Worm (Caenorhabditis elegans) whole organism, L4 larva: ENCODE results near the gene pgm-2.
"Not testable (repeated sequence)": the region's sequence is repeated elsewhere in the genome, so short reads cannot be mapped to it uniquely, and the experiment has no call there.

Experiments used
- F37D6.2 ChIP-seq: sonication (generic microtip); optimal IDR thresholded peaks from 2 replicates; lab custom pipeline; 2016; ENCODE audit warnings: mild to moderate bottlenecking, missing genetic modification characterization, missing compliant biosample characterization
- T20F7.1 ChIP-seq: fragments of 200-800 bp; sonication (Bioruptor generic); optimal IDR thresholded peaks from 2 replicates; lab custom pipeline; 2018; ENCODE audit warnings: mild to moderate bottlenecking, missing genetic modification characterization, missing compliant biosample characterization
- ZK546.5 ChIP-seq, 2 experiments: sonication (generic microtip); optimal IDR thresholded peaks; 2 replicates each; lab custom pipeline; 2017; ENCODE audit warnings: missing biosample characterization in 2 of 2, missing genetic modification characterization in 2 of 2
- aha-1 ChIP-seq: fragments of 150-350 bp; peaks from one replicate; lab custom pipeline; 2014; ENCODE audit warnings: missing biosample characterization, missing genetic modification characterization
- arid-1 ChIP-seq: fragments of 200-800 bp; sonication (Bioruptor generic); conservative IDR thresholded peaks from 2 replicates; pipeline ENCODE4 v1.3.6; 2022; ENCODE audit warnings: missing genetic modification reagents, missing genetic modification characterization, missing compliant biosample characterization
- attf-4 ChIP-seq: sonication (generic microtip); optimal IDR thresholded peaks from 3 replicates; lab custom pipeline; 2017; ENCODE audit warnings: missing biosample characterization, missing genetic modification characterization
- ceh-20 ChIP-seq: fragments of 200-800 bp; sonication (Bioruptor generic); IDR thresholded peaks from 2 replicates; pipeline ENCODE4 v1.3.6; 2022; ENCODE audit warnings: missing genetic modification reagents, missing genetic modification characterization, missing compliant biosample characterization
- ceh-28 ChIP-seq: fragments of 150-350 bp; optimal IDR thresholded peaks from 2 replicates; lab custom pipeline; 2014; ENCODE audit warnings: missing biosample characterization, missing genetic modification reagents, missing genetic modification characterization
- ceh-82 ChIP-seq: sonication (generic microtip); optimal IDR thresholded peaks from 2 replicates; lab custom pipeline; 2017; ENCODE audit warnings: missing biosample characterization, missing genetic modification characterization
- ctbp-1 ChIP-seq: fragments of 200-800 bp; sonication (Bioruptor generic); IDR thresholded peaks from 2 replicates; pipeline ENCODE4 v1.3.6; 2022; ENCODE audit warnings: missing genetic modification reagents, missing genetic modification characterization, missing compliant biosample characterization
- daf-12 ChIP-seq: fragments of 150-350 bp; optimal IDR thresholded peaks from 2 replicates; lab custom pipeline; 2014; ENCODE audit warnings: missing biosample characterization, missing genetic modification reagents, missing genetic modification characterization
- dpl-1 ChIP-seq: fragments of 150-350 bp; optimal IDR thresholded peaks from 2 replicates; lab custom pipeline; 2014; ENCODE audit warnings: missing biosample characterization, missing genetic modification reagents, missing genetic modification characterization
- duxl-1 ChIP-seq: sonication (generic microtip); optimal IDR thresholded peaks from 2 replicates; lab custom pipeline; 2016; ENCODE audit warnings: mild to moderate bottlenecking, missing genetic modification characterization, moderate library complexity, missing compliant biosample characterization; ENCODE audit not compliant: poor library complexity
- egl-43 ChIP-seq: fragments of 200-800 bp; sonication (Bioruptor generic); IDR thresholded peaks from 2 replicates; pipeline ENCODE4 v1.3.6; 2022; ENCODE audit warnings: missing genetic modification reagents, missing genetic modification characterization, missing compliant biosample characterization
- fkh-10 ChIP-seq: fragments of 150-350 bp; optimal IDR thresholded peaks from 2 replicates; lab custom pipeline; 2014; ENCODE audit warnings: missing biosample characterization, missing genetic modification reagents, missing genetic modification characterization
- fos-1 ChIP-seq: fragments of 150-350 bp; optimal IDR thresholded peaks from 2 replicates; lab custom pipeline; 2014; ENCODE audit warnings: missing biosample characterization, missing genetic modification characterization
- hlh-11 ChIP-seq: fragments of 200-800 bp; sonication (Bioruptor generic); optimal IDR thresholded peaks from 2 replicates; lab custom pipeline; 2018; ENCODE audit warnings: mild to moderate bottlenecking, missing genetic modification characterization, missing compliant biosample characterization
- hmg-1.1 ChIP-seq: fragments of 200-800 bp; sonication (Bioruptor generic); IDR thresholded peaks from 2 replicates; pipeline ENCODE4 v1.3.6; 2022; ENCODE audit warnings: missing genetic modification reagents, missing genetic modification characterization, missing compliant biosample characterization
- jun-1 ChIP-seq: fragments of 150-350 bp; optimal IDR thresholded peaks from 2 replicates; lab custom pipeline; 2014; ENCODE audit warnings: missing biosample characterization, missing genetic modification reagents, missing genetic modification characterization
- lim-7 ChIP-seq: fragments of 200-800 bp; sonication (Bioruptor generic); IDR thresholded peaks from 2 replicates; pipeline ENCODE4 v1.3.6; 2022; ENCODE audit warnings: missing genetic modification characterization, missing compliant biosample characterization
- lin-29 ChIP-seq: fragments of 200-800 bp; sonication (Bioruptor generic); IDR thresholded peaks from 2 replicates; pipeline ENCODE4 v1.3.6; 2022; ENCODE audit warnings: missing genetic modification reagents, missing genetic modification characterization, missing compliant biosample characterization
- lin-38 ChIP-seq: fragments of 200-800 bp; sonication (Bioruptor generic); IDR thresholded peaks from 2 replicates; pipeline ENCODE4 v1.3.6; 2022; ENCODE audit warnings: missing genetic modification reagents, missing genetic modification characterization, missing compliant biosample characterization
- lsy-2 ChIP-seq, 2 experiments: fragments of 150-350 bp in 1 of 2; sonication (generic microtip) in 1 of 2; optimal IDR thresholded peaks; 2 replicates each; lab custom pipeline; 2014 to 2017; ENCODE audit warnings: missing biosample characterization in 2 of 2, missing genetic modification characterization in 2 of 2
- madf-5 ChIP-seq, 2 experiments: fragments of 200-800 bp; sonication (Bioruptor generic); IDR thresholded peaks; 2 replicates each; pipeline ENCODE4 v1.3.6; 2022; ENCODE audit warnings: missing compliant biosample characterization in 2 of 2, missing genetic modification characterization in 2 of 2
- mdt-29 ChIP-seq: fragments of 200-800 bp; sonication (Bioruptor generic); IDR thresholded peaks from 2 replicates; pipeline ENCODE4 v1.3.6; 2022; ENCODE audit warnings: missing genetic modification reagents, missing genetic modification characterization, missing compliant biosample characterization
- mep-1 ChIP-seq: fragments of 150-350 bp; sonication (generic microtip); optimal IDR thresholded peaks from 3 replicates; lab custom pipeline; 2014; ENCODE audit warnings: missing biosample characterization, missing genetic modification characterization
- nhr-10 ChIP-seq: fragments of 150-350 bp; optimal IDR thresholded peaks from 2 replicates; lab custom pipeline; 2014; ENCODE audit warnings: missing biosample characterization, missing genetic modification characterization
- nhr-41 ChIP-seq: fragments of 200-800 bp; sonication (Bioruptor generic); IDR thresholded peaks from 2 replicates; pipeline ENCODE4 v1.3.6; 2022; ENCODE audit warnings: missing genetic modification reagents, missing genetic modification characterization, missing compliant biosample characterization
- nhr-48 ChIP-seq: sonication (generic microtip); optimal IDR thresholded peaks from 2 replicates; lab custom pipeline; 2016; ENCODE audit warnings: mild to moderate bottlenecking, missing genetic modification characterization, missing compliant biosample characterization
- pha-4 ChIP-seq, 2 experiments: fragments of 150-350 bp in 1 of 2; fragments of 200-800 bp in 1 of 2; sonication (Bioruptor generic) in 1 of 2; IDR thresholded peaks in 1 of 2; optimal IDR thresholded peaks in 1 of 2; 2 replicates each; pipeline versions ENCODE4 v1.3.6 to Lab custom; 2014 to 2022; ENCODE audit warnings: missing genetic modification characterization in 2 of 2, missing genetic modification reagents in 2 of 2, missing biosample characterization in 1 of 2, missing compliant biosample characterization in 1 of 2
- pqm-1 ChIP-seq: sonication (generic microtip); optimal IDR thresholded peaks from 2 replicates; lab custom pipeline; 2017; ENCODE audit warnings: missing biosample characterization, missing genetic modification characterization
- set-16 ChIP-seq: fragments of 200-800 bp; sonication (Bioruptor generic); IDR thresholded peaks from 2 replicates; pipeline ENCODE4 v1.3.6; 2022; ENCODE audit warnings: missing genetic modification reagents, missing genetic modification characterization, missing compliant biosample characterization
- snpc-1.2 ChIP-seq: fragments of 200-800 bp; sonication (Bioruptor generic); IDR thresholded peaks from 2 replicates; pipeline ENCODE4 v1.3.6; 2022; ENCODE audit warnings: missing genetic modification reagents, missing genetic modification characterization, missing compliant biosample characterization
- spr-1 ChIP-seq: sonication (generic microtip); optimal IDR thresholded peaks from 2 replicates; lab custom pipeline; 2016; ENCODE audit warnings: mild to moderate bottlenecking, missing genetic modification characterization, missing compliant biosample characterization
- unc-130 ChIP-seq: sonication (generic microtip); optimal IDR thresholded peaks from 2 replicates; lab custom pipeline; 2016; ENCODE audit warnings: missing genetic modification reagents, missing genetic modification characterization, missing compliant biosample characterization
- unc-62 ChIP-seq, 3 experiments: fragments of 150-350 bp in 1 of 3; sonication (generic microtip); optimal IDR thresholded peaks in 2 of 3; peaks in 1 of 3; 1 replicate in 1 of 3; 2 replicates in 2 of 3; lab custom pipeline; 2014 to 2017; ENCODE audit warnings: missing biosample characterization in 3 of 3, missing genetic modification characterization in 3 of 3, missing genetic modification reagents in 3 of 3, missing genotype in 1 of 3
- zfp-2 ChIP-seq: sonication (generic microtip); optimal IDR thresholded peaks from 2 replicates; lab custom pipeline; 2016; ENCODE audit warnings: mild to moderate bottlenecking, missing genetic modification characterization, missing compliant biosample characterization
- zip-2 ChIP-seq: fragments of 150-350 bp; optimal IDR thresholded peaks from 2 replicates; lab custom pipeline; 2014; ENCODE audit warnings: missing biosample characterization, missing genetic modification characterization
- ztf-11 ChIP-seq: fragments of 150-350 bp; optimal IDR thresholded peaks from 2 replicates; lab custom pipeline; 2014; ENCODE audit warnings: missing biosample characterization, missing genetic modification characterization

pgm-2 gene

ce11 chrIII:13277881-13278500, 21.2 kb upstream of the pgm-2 start:
- TF ChIP-seq ztf-11, result no peak
- no peak for TF ChIP-seq nhr-48
- TF ChIP-seq ceh-82 (tag; lab: Kevin White, UChicago), result no peak
- no peak for TF ChIP-seq ceh-28 (tag; lab: Kevin White, UChicago)
- TF ChIP-seq ZK546.5 (tag; optimal IDR thresholded peaks at IDR 0.05; lab: Kevin White, UChicago), result no peak
- no peak for TF ChIP-seq duxl-1
- TF ChIP-seq fkh-10, result peak; percentile 26
- no peak for TF ChIP-seq lim-7 (GFP tag; lab: Robert Waterston, UW)
- no peak for TF ChIP-seq set-16 (GFP tag; lab: Robert Waterston, UW)
- no peak for TF ChIP-seq mdt-29
- no peak for TF ChIP-seq zip-2 (tag; lab: Kevin White, UChicago)
- no peak for TF ChIP-seq madf-5 (GFP tag; IDR thresholded peaks at IDR 0.05; lab: Robert Waterston, UW)
- TF ChIP-seq aha-1 (tag; lab: Kevin White, UChicago), result peak; percentile 19
- peak in 1 of 2 experiments; percentile 73 for TF ChIP-seq unc-62 (GFP tag; optimal IDR thresholded peaks at IDR 0.05 in 1 of 2; lab: Kevin White, UChicago)
- TF ChIP-seq unc-62 (tag; optimal IDR thresholded peaks at IDR 0.05; lab: Kevin White, UChicago), result no peak
- TF ChIP-seq attf-4 (tag; lab: Kevin White, UChicago), result no peak
- TF ChIP-seq spr-1, result no peak
- TF ChIP-seq daf-12 (tag; lab: Kevin White, UChicago), result no peak
- no peak for TF ChIP-seq T20F7.1 (GFP tag; lab: Kevin White, UChicago)
- TF ChIP-seq nhr-41 (GFP tag; lab: Robert Waterston, UW), result no peak
- TF ChIP-seq arid-1 (GFP tag; lab: Robert Waterston, UW), result no peak

- TF ChIP-seq lsy-2 (tag; optimal IDR thresholded peaks at IDR 0.05; lab: Kevin White, UChicago) (no peak), spr-1 (no peak), F37D6.2 (tag; lab: Kevin White, UChicago) (no peak), snpc-1.2 (GFP tag; lab: Robert Waterston, UW) (no peak), jun-1 (tag; lab: Kevin White, UChicago) (no peak), ceh-20 (GFP tag; lab: Robert Waterston, UW) (0 out of 2 replicates have a peak, but pooled peaks have one; percentile 8), dpl-1 (GFP tag; lab: Kevin White, UChicago) (no peak), set-16 (GFP tag; lab: Robert Waterston, UW) (no peak), nhr-10 (tag; lab: Kevin White, UChicago) (no peak), pqm-1 (tag; lab: Kevin White, UChicago) (no peak), zfp-2 (no peak), daf-12 (tag; lab: Kevin White, UChicago) (no peak), fos-1 (tag; lab: Kevin White, UChicago) (no peak), pha-4 (GFP tag; IDR thresholded peaks at IDR 0.05; lab: Robert Waterston, UW) (0 out of 2 replicates have a peak, but pooled peaks have one; percentile 32), pha-4 (tag; optimal IDR thresholded peaks at IDR 0.05; lab: Kevin White, UChicago) (no peak)
- TF ChIP-seq, all 104 proteins: peak for 2
Observed at ce11 chrIII:13285421-13285820, 13.8 kb upstream of the pgm-2 start, which contains the start of gene F56A8.8. F56A8.8 (plus strand) TSS chrIII:13285721.

ce11 chrIII:13292971-13293514, 6.1 kb upstream of the pgm-2 start, which contains the start of gene set-25:
set-25 (minus strand) TSS chrIII:13293090.
- TF ChIP-seq lin-38 (GFP tag; lab: Robert Waterston, UW) (peak; percentile 47), lin-29 (peak; percentile 17; the same call in 1 of the 2 replicates), unc-130 (GFP tag; lab: Kevin White, UChicago) (peak; percentile 13), egl-43 (GFP tag; lab: Robert Waterston, UW) (0 out of 2 replicates have a peak, but pooled peaks have one; percentile 23), hlh-11 (peak; percentile 13), pha-4 (GFP tag; IDR thresholded peaks at IDR 0.05; lab: Robert Waterston, UW) (peak; percentile 50; the same call in 1 of the 2 replicates), ctbp-1 (peak; percentile 36; the same call in 1 of the 2 replicates), mep-1 (tag; lab: Kevin White, UChicago) (peak; percentile 36), aha-1 (tag; lab: Kevin White, UChicago) (peak; percentile 27), hmg-1.1 (GFP tag; lab: Robert Waterston, UW) (peak; percentile 65)
- not testable (repeated sequence) for TF ChIP-seq pha-4 (tag; optimal IDR thresholded peaks at IDR 0.05; lab: Kevin White, UChicago)
